Worm (Caenorhabditis elegans): ENCODE results near the gene T14F9.2.

- TF ChIP-seq nhr-11 (tag; optimal IDR thresholded peaks at IDR 0.05) = no peak
- no peak for TF ChIP-seq ama-1 (optimal IDR thresholded peaks at IDR 0.05)
- TF ChIP-seq mep-1 (tag; optimal IDR thresholded peaks at IDR 0.05) = no peak
- no peak for TF ChIP-seq ceh-28 (tag; optimal IDR thresholded peaks at IDR 0.05)
- TF ChIP-seq aha-1 (tag) = no peak
- TF ChIP-seq snpc-4 (tag; optimal IDR thresholded peaks at IDR 0.05) = no peak
- no peak for TF ChIP-seq ceh-44 (GFP tag; IDR thresholded peaks at IDR 0.05)
- TF ChIP-seq zag-1 (tag; optimal IDR thresholded peaks at IDR 0.05) = no peak
- no peak for TF ChIP-seq T20F7.1 (GFP tag; optimal IDR thresholded peaks at IDR 0.05)
Observed at ce11 chrX:2246908-2247307, 12.8 kb downstream of the T14F9.2 start, which contains the start of gene AH9.1.

All from whole organism, L4 larva.